Fruit fly (Drosophila melanogaster): ENCODE data around the gene Ppm1.

DNA sequence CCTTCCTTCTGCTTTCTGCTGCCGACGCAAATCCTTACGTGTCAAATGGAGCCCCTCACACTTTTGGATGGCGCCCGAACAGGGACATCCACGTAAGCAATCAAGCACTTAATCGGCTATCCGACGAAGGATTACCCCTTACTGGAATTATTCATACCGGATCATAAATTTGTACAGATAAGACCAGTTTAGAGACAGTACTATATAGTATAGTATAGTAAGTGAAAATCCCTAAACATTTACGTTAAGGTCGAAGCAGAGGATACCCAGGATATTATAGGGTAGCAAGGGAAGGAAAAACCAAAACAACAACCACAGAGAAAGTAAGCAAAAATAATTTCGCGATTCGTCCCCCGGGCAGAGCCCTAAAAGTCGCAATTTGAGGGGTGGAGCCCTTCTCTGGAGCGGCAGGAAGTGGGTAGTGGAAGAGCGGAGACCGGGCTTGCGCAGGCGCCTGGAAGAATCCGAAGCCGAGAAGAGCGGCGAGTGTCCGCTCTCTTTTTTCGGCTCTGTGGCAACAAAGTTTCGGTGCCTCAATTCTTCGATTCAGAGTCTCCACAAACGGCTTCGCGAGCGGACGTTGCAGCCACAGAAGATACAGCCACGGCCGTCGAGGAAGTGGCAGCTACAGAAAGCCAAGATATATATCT, 35.5 kb upstream of the Ppm1 start:
- peak in 1 of 2 experiments; percentile 87 for TF ChIP-seq foxo (GFP tag; optimal IDR thresholded peaks at IDR 0.05)
- TF ChIP-seq Myc (optimal IDR thresholded peaks at IDR 0.05), result no peak
- TF ChIP-seq pan (optimal IDR thresholded peaks at IDR 0.05), result peak; percentile 59
- TF ChIP-seq OdsH (GFP tag; optimal IDR thresholded peaks at IDR 0.05), result peak; percentile 85
- TF ChIP-seq Jra (GFP tag; optimal IDR thresholded peaks at IDR 0.05), result peak; percentile 43
- TF ChIP-seq Abd-B (GFP tag; optimal IDR thresholded peaks at IDR 0.05), result no peak
- peak; percentile 18 for TF ChIP-seq tai (GFP tag; optimal IDR thresholded peaks at IDR 0.05)
- TF ChIP-seq fru (GFP tag; optimal IDR thresholded peaks at IDR 0.05), result peak; percentile 87
- no peak for TF ChIP-seq N (GFP tag; optimal IDR thresholded peaks at IDR 0.05)
- peak; percentile 80 for TF ChIP-seq Dif (GFP tag; optimal IDR thresholded peaks at IDR 0.05; ENCODE audit: partially characterized antibody)
- TF ChIP-seq HLH106 (tag; optimal IDR thresholded peaks at IDR 0.05), result peak; percentile 79

All from whole organism, wandering third instar larva.